Worm (Caenorhabditis elegans): ENCODE results near the gene C42C1.9.

DNA sequence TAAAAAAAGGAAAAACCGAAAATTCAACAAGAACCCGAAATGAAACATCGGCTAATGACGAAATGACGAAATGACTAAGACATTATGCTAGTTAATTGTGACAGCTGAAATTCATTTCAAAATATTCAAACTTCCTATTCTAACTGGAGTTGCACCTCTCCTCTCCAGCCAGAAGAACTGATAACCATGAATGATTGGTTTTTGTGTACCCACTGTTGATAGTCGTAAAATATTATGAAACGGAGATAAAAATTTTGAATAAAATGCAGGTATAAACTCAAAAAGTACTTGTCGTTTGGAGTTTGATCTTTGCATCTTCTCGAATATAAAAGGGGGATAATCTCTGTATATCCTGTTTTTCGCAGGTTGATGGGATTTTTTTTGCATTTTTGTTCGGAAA, 13.6 kb downstream of the C42C1.9 start:
- no peak for TF ChIP-seq him-1 (tag; optimal IDR thresholded peaks at IDR 0.05)
- TF ChIP-seq W03F9.2 (tag; optimal IDR thresholded peaks at IDR 0.05) = no peak
- TF ChIP-seq dao-5 (tag; optimal IDR thresholded peaks at IDR 0.05) = no peak

Measured in whole organism, L4/young adult.